Worm (Caenorhabditis elegans): ENCODE data around the gene cux-7.

Gene cux-7

ce11 chrIII:7530108-7530507 is 9.5 kb upstream of the cux-7 start:
- TF ChIP-seq tlf-1 (GFP tag; optimal IDR thresholded peaks at IDR 0.05) (no peak), egl-44 (GFP tag; IDR thresholded peaks at IDR 0.05) (no peak), mel-28 (tag; optimal IDR thresholded peaks at IDR 0.05; ENCODE audit: borderline replicate concordance) (no peak), B0019.2 (GFP tag; conservative IDR thresholded peaks at IDR 0.05) (no peak), ekl-4 (GFP tag; IDR thresholded peaks at IDR 0.05) (no peak), bed-1 (GFP tag; IDR thresholded peaks at IDR 0.05) (no peak), F39B2.1 (GFP tag; IDR thresholded peaks at IDR 0.05) (no peak), madf-10 (tag; optimal IDR thresholded peaks at IDR 0.05) (no peak), ztf-18 (tag; optimal IDR thresholded peaks at IDR 0.05) (no peak), ztf-28 (GFP tag; IDR thresholded peaks at IDR 0.05) (no peak), nhr-90 (tag; optimal IDR thresholded peaks at IDR 0.05) (no peak), athp-1 (tag; optimal IDR thresholded peaks at IDR 0.05) (no peak), xnd-1 (tag; optimal IDR thresholded peaks at IDR 0.05) (no peak), let-607 (tag; optimal IDR thresholded peaks at IDR 0.05) (no peak), ztf-22 (GFP tag; optimal IDR thresholded peaks at IDR 0.05) (no peak)

ce11 chrIII:7526974-7527466 is 6.4 kb upstream of the cux-7 start:
- TF ChIP-seq B0035.1 (tag; optimal IDR thresholded peaks at IDR 0.05) (no peak), pbrm-1 (GFP tag; IDR thresholded peaks at IDR 0.05) (no peak), zim-3 (tag; optimal IDR thresholded peaks at IDR 0.05) (no peak), F52B5.7 (tag; optimal IDR thresholded peaks at IDR 0.05) (no peak), ccch-3 (GFP tag; optimal IDR thresholded peaks at IDR 0.05) (no peak), sea-2 (GFP tag; IDR thresholded peaks at IDR 0.05) (no peak), efl-1 (GFP tag; optimal IDR thresholded peaks at IDR 0.05) (no peak), ceh-58 (GFP tag; IDR thresholded peaks at IDR 0.05) (no peak), lin-54 (GFP tag; optimal IDR thresholded peaks at IDR 0.05) (no peak), akir-1 (GFP tag; optimal IDR thresholded peaks at IDR 0.05) (no peak), xnd-1 (tag; optimal IDR thresholded peaks at IDR 0.05) (no peak), F57A8.1 (GFP tag; optimal IDR thresholded peaks at IDR 0.05) (no peak)

ce11 chrIII:7524830-7525344 is 4.2 kb upstream of the cux-7 start:
- TF ChIP-seq nfya-1 (tag; optimal IDR thresholded peaks at IDR 0.05; ENCODE audit: borderline replicate concordance, insufficient read depth) (no peak), attf-6 (GFP tag; IDR thresholded peaks at IDR 0.05) (no peak), nhr-90 (tag; optimal IDR thresholded peaks at IDR 0.05) (no peak), cebp-2 (GFP tag; IDR thresholded peaks at IDR 0.05) (no peak), snpc-4 (GFP tag; optimal IDR thresholded peaks at IDR 0.05) (no peak), snpc-4 (tag; optimal IDR thresholded peaks at IDR 0.05) (no peak), dpl-1 (GFP tag; optimal IDR thresholded peaks at IDR 0.05) (no peak), ccch-3 (GFP tag; optimal IDR thresholded peaks at IDR 0.05) (no peak), aptf-2 (GFP tag; conservative IDR thresholded peaks at IDR 0.05) (no peak), nhr-120 (GFP tag; IDR thresholded peaks at IDR 0.05) (no peak), lin-40 (tag; optimal IDR thresholded peaks at IDR 0.05) (no peak), F37B4.10 (GFP tag; IDR thresholded peaks at IDR 0.05) (no peak), nfya-2 (GFP tag; IDR thresholded peaks at IDR 0.05) (no peak)
